Worm (Caenorhabditis elegans): ENCODE results near the gene lin-7.

The lin-7 gene

DNA sequence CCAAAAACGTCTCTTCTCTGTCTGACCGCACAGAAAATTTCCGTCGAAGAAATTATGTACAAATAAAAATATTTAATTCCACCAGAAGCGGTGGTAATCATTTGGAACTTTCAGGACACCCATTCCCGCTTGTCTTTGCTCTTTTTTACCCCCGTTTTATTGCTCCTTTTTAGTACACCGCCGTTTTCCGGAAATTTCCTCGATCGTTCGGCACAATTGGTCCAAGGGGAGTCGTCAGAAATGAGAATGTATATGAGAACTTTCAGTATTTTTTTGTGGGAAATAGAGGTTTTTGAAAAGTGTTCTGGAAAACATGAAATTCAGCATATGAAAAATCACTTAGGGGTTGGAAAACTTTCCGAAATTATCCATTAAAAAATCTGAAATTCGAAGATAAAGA, 31.6 kb upstream of the lin-7 start:
- TF ChIP-seq elt-3 (tag; optimal IDR thresholded peaks at IDR 0.05) (no peak), lin-39 (tag; optimal IDR thresholded peaks at IDR 0.05) (no peak), nhr-28 (tag; optimal IDR thresholded peaks at IDR 0.05) (no peak), nhr-85 (tag) (peak; percentile 50), rnt-1 (tag; optimal IDR thresholded peaks at IDR 0.05) (no peak), C34B4.2 (tag; optimal IDR thresholded peaks at IDR 0.05) (no peak), F16B12.6 (tag; optimal IDR thresholded peaks at IDR 0.05) (no peak)

DNA sequence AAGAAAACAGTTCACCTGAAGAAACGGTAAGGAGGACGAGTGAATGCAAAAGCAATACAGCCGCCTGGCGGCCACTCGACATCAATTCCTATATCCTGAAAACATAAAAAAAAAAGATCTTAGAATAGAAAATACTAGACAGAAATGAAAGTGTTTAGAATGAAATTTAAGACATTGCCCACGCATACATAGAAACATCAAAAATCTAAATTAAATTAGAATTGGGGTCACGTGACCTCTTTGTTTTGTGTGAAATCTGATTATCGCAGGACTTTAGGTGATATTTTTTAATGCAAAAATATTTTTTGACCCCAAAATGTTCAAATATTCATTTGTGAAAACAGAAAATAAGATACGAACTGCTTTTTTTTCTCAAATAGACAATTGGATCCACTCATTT, 28.6 kb upstream of the lin-7 start, which contains the start of gene acr-20:
TSS of gene acr-20 (minus strand) at position 101 of the 400 bp plus-strand sequence.
- TF ChIP-seq blmp-1 (tag; optimal IDR thresholded peaks at IDR 0.05) (no peak), nhr-76 (tag; optimal IDR thresholded peaks at IDR 0.05) (no peak)

DNA sequence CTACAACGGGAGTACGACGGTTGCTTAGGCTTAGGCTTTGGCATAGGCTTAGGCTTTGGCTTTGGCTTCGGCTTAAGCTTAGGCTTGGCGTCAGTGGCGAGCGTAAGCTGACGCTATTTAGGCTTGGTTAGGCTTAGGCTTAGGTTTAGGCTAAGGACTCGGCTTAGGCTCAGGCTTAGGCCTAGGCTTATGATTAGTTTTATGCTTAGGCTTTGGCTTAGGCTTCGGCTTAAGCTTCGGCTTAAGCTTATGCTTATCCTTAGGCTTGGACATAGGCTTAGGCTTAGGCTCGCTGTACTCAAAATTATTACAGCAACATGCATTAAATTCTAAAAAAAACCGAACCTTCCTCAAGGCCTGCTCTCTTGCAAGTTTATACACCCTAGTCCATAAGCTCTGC, 25.4 kb upstream of the lin-7 start:
- TF ChIP-seq ztf-11 (tag; optimal IDR thresholded peaks at IDR 0.05) (no peak), aha-1 (tag; optimal IDR thresholded peaks at IDR 0.05) (no peak), ceh-82 (tag; optimal IDR thresholded peaks at IDR 0.05) (no peak), dpl-1 (GFP tag; optimal IDR thresholded peaks at IDR 0.05) (no peak), jun-1 (tag; optimal IDR thresholded peaks at IDR 0.05) (no peak), unc-30 (tag; optimal IDR thresholded peaks at IDR 0.05) (no peak)

DNA sequence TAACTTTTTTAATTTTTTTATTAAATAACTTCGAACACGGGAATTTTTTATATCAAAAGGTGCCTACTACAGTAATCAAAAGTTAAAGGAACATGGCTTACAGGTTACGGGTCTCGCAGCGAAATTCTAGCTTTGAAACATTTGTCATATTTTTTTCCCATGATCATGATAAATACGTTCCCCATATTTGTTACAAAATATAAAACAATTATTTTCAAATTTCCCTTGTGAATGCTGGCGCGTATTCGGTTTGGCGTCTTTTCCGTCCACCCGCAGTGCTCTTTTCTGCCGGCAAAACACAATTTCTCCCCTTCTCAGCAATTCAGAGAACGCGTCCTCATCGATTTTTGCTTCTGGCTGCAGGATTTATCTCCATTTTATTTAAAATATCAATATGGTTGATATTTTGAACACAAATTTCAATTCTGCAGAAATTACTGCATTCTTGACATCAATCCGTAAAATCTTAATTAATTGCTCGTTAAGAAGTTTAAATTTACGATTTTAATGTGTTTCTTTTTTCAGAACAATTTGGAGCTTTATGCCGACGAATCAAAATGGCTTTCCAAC, 16.1 kb upstream of the lin-7 start, which contains the start of gene imb-2:
TSS of gene imb-2 (plus strand) at position 520 of the 570 bp plus-strand sequence.
- TF ChIP-seq nhr-12 (tag; optimal IDR thresholded peaks at IDR 0.05) (no peak), swsn-7 (tag; optimal IDR thresholded peaks at IDR 0.05) (peak; percentile 45), grh-1 (GFP tag; IDR thresholded peaks at IDR 0.05) (no peak), C16A3.4 (tag; optimal IDR thresholded peaks at IDR 0.05) (peak; percentile 51), unc-86 (tag; optimal IDR thresholded peaks at IDR 0.05) (peak; percentile 33), Y116A8C.19 (tag; optimal IDR thresholded peaks at IDR 0.05; ENCODE audit: borderline replicate concordance) (no peak), ces-1 (GFP tag; optimal IDR thresholded peaks at IDR 0.05) (no peak), tlp-1 (tag; optimal IDR thresholded peaks at IDR 0.05) (no peak), irx-1 (tag; optimal IDR thresholded peaks at IDR 0.05) (no peak), vab-15 (tag; optimal IDR thresholded peaks at IDR 0.05) (no peak), efl-3 (GFP tag; optimal IDR thresholded peaks at IDR 0.05) (no peak), sox-4 (tag; optimal IDR thresholded peaks at IDR 0.05) (no peak), nhr-28 (tag; optimal IDR thresholded peaks at IDR 0.05) (no peak), lin-39 (tag; optimal IDR thresholded peaks at IDR 0.05) (no peak), ceh-63 (GFP tag; optimal IDR thresholded peaks at IDR 0.05) (no peak), egl-27 (tag; optimal IDR thresholded peaks at IDR 0.05) (no peak), aha-1 (tag; optimal IDR thresholded peaks at IDR 0.05) (no peak), tbx-2 (tag; optimal IDR thresholded peaks at IDR 0.05) (peak; percentile 4), snu-23 (GFP tag; optimal IDR thresholded peaks at IDR 0.05) (peak; percentile 46), ama-1 (optimal IDR thresholded peaks at IDR 0.05) (no peak), jun-1 (tag; optimal IDR thresholded peaks at IDR 0.05) (no peak), ceh-8 (GFP tag; optimal IDR thresholded peaks at IDR 0.05) (no peak), ztf-4 (tag; optimal IDR thresholded peaks at IDR 0.05) (no peak), fkh-8 (tag; optimal IDR thresholded peaks at IDR 0.05) (peak; percentile 70), unc-98 (GFP tag; IDR thresholded peaks at IDR 0.05) (no peak), ztf-11 (tag; optimal IDR thresholded peaks at IDR 0.05) (no peak), hlh-17 (GFP tag; optimal IDR thresholded peaks at IDR 0.05; ENCODE audit: borderline replicate concordance) (no peak), mdl-1 (tag; optimal IDR thresholded peaks at IDR 0.05) (no peak), sup-37 (GFP tag; optimal IDR thresholded peaks at IDR 0.05) (no peak), unc-130 (tag; optimal IDR thresholded peaks at IDR 0.05) (no peak), sptf-1 (tag; optimal IDR thresholded peaks at IDR 0.05) (no peak), C34B4.2 (tag; optimal IDR thresholded peaks at IDR 0.05) (no peak), skn-1 (tag; optimal IDR thresholded peaks at IDR 0.05) (no peak), nhr-47 (tag; optimal IDR thresholded peaks at IDR 0.05) (peak; percentile 46), lin-35 (GFP tag; optimal IDR thresholded peaks at IDR 0.05) (peak; percentile 75 to 82), nhr-77 (tag; optimal IDR thresholded peaks at IDR 0.05) (peak; percentile 72), unc-30 (tag; optimal IDR thresholded peaks at IDR 0.05) (no peak), zag-1 (tag; optimal IDR thresholded peaks at IDR 0.05) (no peak), nhr-19 (GFP tag; conservative IDR thresholded peaks at IDR 0.05) (no peak)
